Worm (Caenorhabditis elegans) whole organism, young adult: Measurements from ENCODE around the gene dhhc-8.
A peak's percentile ranks its signal among the peaks of the same experiment; 100 is the strongest.

Experiments
- B0019.2 ChIP-seq: fragments of 200-800 bp; sonication (Bioruptor generic); conservative IDR thresholded peaks from 2 replicates; pipeline ENCODE4 v1.3.6; 2022; ENCODE audit warnings: missing genetic modification reagents, missing genetic modification characterization, missing compliant biosample characterization
- B0035.1 ChIP-seq: sonication (generic microtip); optimal IDR thresholded peaks from 2 replicates; lab custom pipeline; 2016; ENCODE audit warnings: missing genetic modification characterization, mild to moderate bottlenecking, missing compliant biosample characterization, missing genotype, missing genetic modification reagents
- C17E4.6 ChIP-seq: fragments of 200-800 bp; sonication (Bioruptor generic); IDR thresholded peaks from 2 replicates; pipeline ENCODE4 v1.3.6; 2022; ENCODE audit warnings: missing genetic modification reagents, missing genetic modification characterization, missing compliant biosample characterization
- D2030.7 ChIP-seq: fragments of 200-800 bp; sonication (Bioruptor generic); IDR thresholded peaks from 2 replicates; pipeline ENCODE4 v1.3.6; 2022; ENCODE audit warnings: missing genetic modification reagents, missing genetic modification characterization, missing compliant biosample characterization
- F22D6.2 ChIP-seq: sonication (generic microtip); optimal IDR thresholded peaks from 2 replicates; lab custom pipeline; 2016; ENCODE audit warnings: mild to moderate bottlenecking, missing genetic modification characterization, missing compliant biosample characterization
- F49E8.2 ChIP-seq: sonication (generic microtip); optimal IDR thresholded peaks from 3 replicates; lab custom pipeline; 2017; ENCODE audit warnings: missing genetic modification characterization, mild to moderate bottlenecking, missing compliant biosample characterization, antibody characterized with exemption, moderate library complexity; ENCODE audit not compliant: insufficient read depth
- T07F8.4 ChIP-seq: sonication (generic microtip); optimal IDR thresholded peaks from 2 replicates; lab custom pipeline; 2016; ENCODE audit warnings: mild to moderate bottlenecking, missing genetic modification characterization, moderate library complexity, missing compliant biosample characterization
- Y79H2A.3 ChIP-seq: fragments of 200-800 bp; sonication (Bioruptor generic); conservative IDR thresholded peaks from 2 replicates; pipeline ENCODE4 v1.3.6; 2022; ENCODE audit warnings: missing genetic modification reagents, missing genetic modification characterization, missing compliant biosample characterization
- ama-1 ChIP-seq, 3 experiments: fragments of 150-350 bp in 1 of 3; sonication (generic microtip) in 2 of 3; optimal IDR thresholded peaks; 2 replicates each; lab custom pipeline; 2014 to 2018; ENCODE audit warnings: missing biosample characterization in 2 of 3, missing genetic modification characterization in 2 of 3, missing genetic modification reagents in 2 of 3
- ceh-79 ChIP-seq: sonication (generic microtip); optimal IDR thresholded peaks from 2 replicates; lab custom pipeline; 2017; ENCODE audit warnings: mild to moderate bottlenecking, missing genetic modification characterization, missing compliant biosample characterization
- ceh-91 ChIP-seq: fragments of 200-800 bp; sonication (Bioruptor generic); IDR thresholded peaks from 2 replicates; pipeline ENCODE4 v1.3.6; 2022; ENCODE audit warnings: missing genetic modification reagents, missing genetic modification characterization, missing compliant biosample characterization
- dpff-1 ChIP-seq: sonication (generic microtip); optimal IDR thresholded peaks from 2 replicates; lab custom pipeline; 2017; ENCODE audit warnings: mild to moderate bottlenecking, missing genetic modification characterization, missing compliant biosample characterization
- efl-1 ChIP-seq: fragments of 150-350 bp; optimal IDR thresholded peaks from 2 replicates; lab custom pipeline; 2014; ENCODE audit warnings: missing biosample characterization, missing genetic modification reagents, missing genetic modification characterization
- egl-44 ChIP-seq: fragments of 200-800 bp; sonication (Bioruptor generic); IDR thresholded peaks from 2 replicates; pipeline ENCODE4 v1.3.6; 2022; ENCODE audit warnings: missing genetic modification reagents, missing genetic modification characterization, missing compliant biosample characterization
- ekl-4 ChIP-seq: fragments of 200-800 bp; sonication (Bioruptor generic); IDR thresholded peaks from 2 replicates; pipeline ENCODE4 v1.3.6; 2022; ENCODE audit warnings: missing genetic modification reagents, missing genetic modification characterization, missing compliant biosample characterization
- fkh-3 ChIP-seq: sonication (generic microtip); optimal IDR thresholded peaks from 2 replicates; lab custom pipeline; 2016; ENCODE audit warnings: mild to moderate bottlenecking, missing genetic modification characterization, missing compliant biosample characterization
- him-1 ChIP-seq: sonication (generic microtip); optimal IDR thresholded peaks from 2 replicates; lab custom pipeline; 2016; ENCODE audit warnings: missing genotype, missing genetic modification reagents, missing genetic modification characterization, missing compliant biosample characterization
- hlh-12 ChIP-seq: sonication (generic microtip); optimal IDR thresholded peaks from 2 replicates; lab custom pipeline; 2016; ENCODE audit warnings: missing genetic modification characterization, missing compliant biosample characterization
- hmg-1.2 ChIP-seq: fragments of 200-800 bp; sonication (Bioruptor generic); IDR thresholded peaks from 2 replicates; pipeline ENCODE4 v1.3.6; 2022; ENCODE audit warnings: missing genetic modification reagents, missing genetic modification characterization, missing compliant biosample characterization
- hmg-20 ChIP-seq: fragments of 200-800 bp; sonication (Bioruptor generic); IDR thresholded peaks from 2 replicates; pipeline ENCODE4 v1.3.6; 2022; ENCODE audit warnings: missing genetic modification reagents, missing genetic modification characterization, missing compliant biosample characterization
- hsf-1 ChIP-seq: fragments of 200-800 bp; sonication (Bioruptor generic); IDR thresholded peaks from 2 replicates; pipeline ENCODE4 v1.3.6; 2022; ENCODE audit warnings: missing genetic modification reagents, missing genetic modification characterization, missing compliant biosample characterization
- let-607 ChIP-seq, 2 experiments: fragments of 200-800 bp in 1 of 2; sonication (Bioruptor generic) in 1 of 2; sonication (generic microtip) in 1 of 2; optimal IDR thresholded peaks; 2 replicates each; lab custom pipeline; 2016 to 2018; ENCODE audit warnings: mild to moderate bottlenecking in 2 of 2, missing compliant biosample characterization in 2 of 2, missing genetic modification characterization in 2 of 2, moderate library complexity in 2 of 2, missing genotype in 1 of 2
- lin-26 ChIP-seq: fragments of 200-800 bp; sonication (Bioruptor generic); IDR thresholded peaks from 2 replicates; pipeline ENCODE4 v1.3.6; 2022; ENCODE audit warnings: missing genetic modification reagents, missing genetic modification characterization, missing compliant biosample characterization
- lin-35 ChIP-seq, 3 experiments: fragments of 150-350 bp in 2 of 3; sonication (generic microtip) in 1 of 3; optimal IDR thresholded peaks; 2 replicates each; lab custom pipeline; 2014 to 2018; ENCODE audit warnings: missing biosample characterization in 3 of 3, missing genetic modification characterization in 3 of 3, missing genetic modification reagents in 3 of 3
- lin-40 ChIP-seq: sonication (generic microtip); optimal IDR thresholded peaks from 2 replicates; lab custom pipeline; 2016; ENCODE audit warnings: missing genetic modification characterization, mild to moderate bottlenecking, missing compliant biosample characterization, missing genotype, missing genetic modification reagents
- lsl-1 ChIP-seq: fragments of 200-800 bp; sonication (Bioruptor generic); optimal IDR thresholded peaks from 2 replicates; lab custom pipeline; 2018; ENCODE audit warnings: mild to moderate bottlenecking, missing genetic modification characterization, moderate library complexity, missing compliant biosample characterization
- madf-6 ChIP-seq: fragments of 200-800 bp; sonication (Bioruptor generic); IDR thresholded peaks from 2 replicates; pipeline ENCODE4 v1.3.6; 2022; ENCODE audit warnings: missing genetic modification reagents, missing genetic modification characterization, missing compliant biosample characterization
- mcd-1 ChIP-seq: fragments of 200-800 bp; sonication (Bioruptor generic); IDR thresholded peaks from 2 replicates; pipeline ENCODE4 v1.3.6; 2022; ENCODE audit warnings: missing genetic modification reagents, missing genetic modification characterization, missing compliant biosample characterization
- mel-28 ChIP-seq: sonication (generic microtip); optimal IDR thresholded peaks from 2 replicates; lab custom pipeline; 2016; ENCODE audit warnings: borderline replicate concordance, mild to moderate bottlenecking, missing genetic modification characterization, missing compliant biosample characterization
- nfya-2 ChIP-seq: fragments of 200-800 bp; sonication (Bioruptor generic); IDR thresholded peaks from 2 replicates; pipeline ENCODE4 v1.3.6; 2022; ENCODE audit warnings: missing genetic modification reagents, missing genetic modification characterization, missing compliant biosample characterization
- nfyb-1 ChIP-seq: fragments of 200-800 bp; sonication (Bioruptor generic); IDR thresholded peaks from 2 replicates; pipeline ENCODE4 v1.3.6; 2022; ENCODE audit warnings: missing genetic modification reagents, missing genetic modification characterization, missing compliant biosample characterization
- pbrm-1 ChIP-seq: fragments of 200-800 bp; sonication (Bioruptor generic); IDR thresholded peaks from 2 replicates; pipeline ENCODE4 v1.3.6; 2022; ENCODE audit warnings: missing genetic modification reagents, missing genetic modification characterization, missing compliant biosample characterization
- pha-4 ChIP-seq: fragments of 150-350 bp; sonication (generic microtip); optimal IDR thresholded peaks from 2 replicates; lab custom pipeline; 2014; ENCODE audit warnings: missing biosample characterization, missing genetic modification reagents, missing genetic modification characterization
- rcor-1 ChIP-seq: fragments of 200-800 bp; sonication (Bioruptor generic); IDR thresholded peaks from 2 replicates; pipeline ENCODE4 v1.3.6; 2022; ENCODE audit warnings: missing genetic modification reagents, missing genetic modification characterization, missing compliant biosample characterization
- sea-2 ChIP-seq: fragments of 200-800 bp; sonication (Bioruptor generic); IDR thresholded peaks from 2 replicates; pipeline ENCODE4 v1.3.6; 2022; ENCODE audit warnings: missing genetic modification characterization, missing compliant biosample characterization
- snpc-3.4 ChIP-seq: sonication (generic microtip); optimal IDR thresholded peaks from 2 replicates; lab custom pipeline; 2017; ENCODE audit warnings: missing genetic modification characterization, mild to moderate bottlenecking, missing compliant biosample characterization, antibody characterized with exemption, moderate library complexity, missing genotype, missing genetic modification reagents
- sptf-2 ChIP-seq: fragments of 200-800 bp; sonication (Bioruptor generic); optimal IDR thresholded peaks from 2 replicates; lab custom pipeline; 2018; ENCODE audit warnings: mild to moderate bottlenecking, missing genetic modification characterization, missing compliant biosample characterization
- tbp1 ChIP-seq: fragments of 200-800 bp; sonication (Bioruptor generic); optimal IDR thresholded peaks from 2 replicates; lab custom pipeline; 2018; ENCODE audit warnings: mild to moderate bottlenecking, missing genetic modification characterization, missing compliant biosample characterization
- unc-62 ChIP-seq: fragments of 150-350 bp; optimal IDR thresholded peaks from 2 replicates; lab custom pipeline; 2014; ENCODE audit warnings: missing biosample characterization, missing genetic modification reagents, missing genetic modification characterization
- ztf-28 ChIP-seq: fragments of 200-800 bp; sonication (Bioruptor generic); IDR thresholded peaks from 2 replicates; pipeline ENCODE4 v1.3.6; 2022; ENCODE audit warnings: missing genetic modification reagents, missing genetic modification characterization, missing compliant biosample characterization

Gene dhhc-8

DNA sequence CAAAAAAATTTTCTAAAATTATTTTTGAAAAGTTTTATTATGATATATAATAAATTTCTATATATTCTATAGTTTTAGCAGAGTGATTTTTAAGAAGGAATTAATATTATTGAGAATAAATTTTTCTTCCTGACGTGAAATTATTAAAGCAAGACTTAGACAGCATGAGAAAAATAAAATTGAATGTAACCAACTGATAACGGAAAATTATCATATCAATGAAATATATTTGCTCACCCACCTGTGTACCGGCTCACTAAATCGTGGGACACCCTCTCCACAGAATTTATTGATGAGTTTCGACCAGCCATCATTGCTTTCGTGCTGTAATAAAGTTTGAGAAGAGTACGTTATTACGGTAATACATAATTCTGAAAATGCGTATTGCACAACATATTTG, 31.9 kb downstream of the dhhc-8 start, which contains the start of gene bre-2:
Gene bre-2 (minus strand): TSS at position 326 of the 400 bp plus-strand sequence.
- TF ChIP-seq hlh-12 = no peak
- TF ChIP-seq tbp1 (GFP tag; lab: Kevin White, UChicago) = no peak
- no peak for TF ChIP-seq mcd-1 (GFP tag; lab: Robert Waterston, UW)

DNA sequence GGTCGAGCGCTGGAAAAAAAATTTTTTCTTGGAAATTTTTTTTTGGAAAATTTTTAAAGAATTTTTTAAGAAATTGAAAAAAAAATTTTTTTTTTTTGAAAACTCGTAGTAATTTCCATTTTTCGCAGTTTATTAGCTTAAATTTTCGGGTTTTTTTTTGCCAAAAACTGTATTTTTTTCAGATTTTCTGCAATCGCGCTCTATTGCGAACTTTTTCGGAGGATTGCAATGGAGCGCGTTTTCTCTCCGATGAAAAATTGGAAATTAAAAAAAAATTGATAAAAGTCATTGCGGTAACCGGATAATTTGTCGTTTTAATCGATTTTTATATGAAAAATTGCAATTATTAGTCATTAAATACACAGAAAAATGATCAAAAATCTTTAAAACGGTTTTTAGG, 44.4 kb downstream of the dhhc-8 start:
- TF ChIP-seq nfyb-1 (GFP tag; lab: Robert Waterston, UW) = no peak
- peak; percentile 34 for TF ChIP-seq efl-1 (GFP tag; lab: Kevin White, UChicago)
- peak; percentile 33; the same call in 1 of the 2 replicates for TF ChIP-seq D2030.7 (GFP tag; lab: Robert Waterston, UW)
- TF ChIP-seq B0019.2 (GFP tag; lab: Robert Waterston, UW) = no peak
- no peak for TF ChIP-seq B0035.1 (tag; lab: Kevin White, UChicago)
- no peak for TF ChIP-seq F49E8.2 (tag; lab: Kevin White, UChicago)
- no peak for TF ChIP-seq dpff-1 (tag; lab: Kevin White, UChicago)
- TF ChIP-seq snpc-3.4 (tag; lab: Kevin White, UChicago) = no peak
- TF ChIP-seq egl-44 (GFP tag; lab: Robert Waterston, UW) = no peak
- TF ChIP-seq Y79H2A.3 (GFP tag; lab: Robert Waterston, UW) = no peak
- TF ChIP-seq sea-2 (GFP tag; lab: Robert Waterston, UW) = no peak
- TF ChIP-seq lin-26 (GFP tag; lab: Robert Waterston, UW) = no peak
- peak; percentile 75 for TF ChIP-seq mcd-1 (GFP tag; lab: Robert Waterston, UW)
- peak; percentile 47 for TF ChIP-seq lsl-1 (GFP tag; lab: Kevin White, UChicago)
- no peak for TF ChIP-seq F22D6.2 (tag; lab: Kevin White, UChicago)
- no peak for TF ChIP-seq let-607 (tag; optimal IDR thresholded peaks at IDR 0.05; lab: Kevin White, UChicago)
- TF ChIP-seq, all 124 proteins: peak for 4

DNA sequence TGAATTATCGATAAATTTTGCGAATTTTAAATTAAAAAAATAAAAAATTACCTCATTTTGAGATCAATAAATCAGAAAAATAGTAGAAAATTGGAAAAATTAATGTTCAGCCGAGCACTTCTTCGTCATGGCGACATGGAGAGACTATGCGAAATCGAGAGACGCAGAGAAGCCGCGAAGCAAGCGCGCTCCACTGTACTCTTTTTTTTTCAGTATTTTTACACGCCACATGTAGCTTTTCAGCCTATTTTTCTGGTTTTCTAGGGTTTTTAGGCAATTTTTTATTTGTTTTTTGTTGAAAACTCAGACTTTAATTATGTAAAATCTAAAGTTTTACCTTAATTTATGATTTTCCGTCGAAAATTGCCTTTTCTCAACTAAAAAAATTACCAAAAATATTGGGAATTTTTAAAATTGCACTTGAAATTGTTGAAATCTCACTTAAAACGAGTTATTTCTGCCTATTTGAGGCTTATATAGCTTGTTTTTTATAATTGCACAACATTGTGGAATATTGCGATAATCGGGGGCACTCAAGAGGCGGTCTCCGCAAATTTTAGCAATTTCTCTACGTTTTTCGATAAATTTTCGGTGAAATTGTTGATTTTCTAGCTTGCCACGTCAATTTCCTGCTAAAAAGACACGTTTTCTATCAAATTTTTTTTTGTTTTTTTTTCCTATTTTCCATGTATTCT, 45.4 kb downstream of the dhhc-8 start, which contains the start of gene Y39E4B.10:
Gene Y39E4B.10 (minus strand): TSS at position 162 of the 695 bp plus-strand sequence.
- no peak for TF ChIP-seq mel-28 (tag; lab: Kevin White, UChicago)
- no peak for TF ChIP-seq unc-62 (GFP tag; lab: Kevin White, UChicago)
- no peak for TF ChIP-seq hsf-1 (GFP tag; lab: Robert Waterston, UW)
- TF ChIP-seq hmg-20 (GFP tag; lab: Robert Waterston, UW) = no peak
- TF ChIP-seq pha-4 (tag; lab: Kevin White, UChicago) = no peak
- no peak for TF ChIP-seq ceh-79
- no peak for TF ChIP-seq ama-1 (optimal IDR thresholded peaks at IDR 0.05; lab: Kevin White, UChicago)
- no peak for TF ChIP-seq ama-1 (GFP tag; optimal IDR thresholded peaks at IDR 0.05; lab: Kevin White, UChicago)
- no peak for TF ChIP-seq fkh-3 (tag; lab: Kevin White, UChicago)
- TF ChIP-seq pbrm-1 = no peak
- TF ChIP-seq lin-35 (GFP tag; optimal IDR thresholded peaks at IDR 0.05; lab: Kevin White, UChicago) = peak in 1 of 3 experiments; percentile 21
- TF ChIP-seq sptf-2 (GFP tag; lab: Kevin White, UChicago) = no peak
- TF ChIP-seq mcd-1 (GFP tag; lab: Robert Waterston, UW) = peak; percentile 96
- TF ChIP-seq efl-1 (GFP tag; lab: Kevin White, UChicago) = peak; percentile 22
- peak; percentile 99 for TF ChIP-seq hmg-1.2 (GFP tag; lab: Robert Waterston, UW)
- 0 out of 2 replicates have a peak, but pooled peaks have one; percentile 24 for TF ChIP-seq D2030.7 (GFP tag; lab: Robert Waterston, UW)

DNA sequence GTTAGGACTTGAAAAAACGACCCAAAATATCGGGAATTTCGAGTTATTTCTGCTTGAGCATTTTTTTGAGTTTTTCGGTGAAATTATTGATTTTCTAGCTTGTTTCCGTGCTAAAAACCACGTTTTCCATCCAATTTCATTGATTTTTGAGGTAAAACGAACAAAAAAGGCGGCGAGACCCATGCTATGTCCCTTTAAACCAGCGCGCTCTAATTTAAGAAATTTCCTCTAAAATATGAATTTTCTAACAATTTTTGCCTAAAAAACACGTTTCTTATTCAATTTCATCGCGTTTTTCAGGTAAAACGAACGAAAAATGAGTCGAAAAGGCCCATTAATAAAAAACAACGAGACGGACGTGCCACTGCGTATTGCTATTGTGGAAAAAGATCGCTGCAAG, 46.1 kb downstream of the dhhc-8 start, which contains the start of gene abce-1:
Gene abce-1 (plus strand): TSS at position 301 of the 400 bp plus-strand sequence.
- TF ChIP-seq ztf-28 (GFP tag; lab: Robert Waterston, UW) (no peak), lin-40 (tag; lab: Kevin White, UChicago) (no peak), sea-2 (GFP tag; lab: Robert Waterston, UW) (no peak), lin-35 (GFP tag; optimal IDR thresholded peaks at IDR 0.05; lab: Kevin White, UChicago) (no peak), C17E4.6 (no peak), madf-6 (GFP tag; lab: Robert Waterston, UW) (no peak), rcor-1 (no peak), pbrm-1 (no peak), T07F8.4 (tag; lab: Kevin White, UChicago) (no peak), him-1 (tag; lab: Kevin White, UChicago) (no peak), mel-28 (tag; lab: Kevin White, UChicago) (no peak), ekl-4 (GFP tag; lab: Robert Waterston, UW) (no peak), ceh-91 (GFP tag; lab: Robert Waterston, UW) (no peak), unc-62 (GFP tag; lab: Kevin White, UChicago) (no peak), nfya-2 (GFP tag; lab: Robert Waterston, UW) (no peak), lin-26 (GFP tag; lab: Robert Waterston, UW) (no peak)
